Fruit fly (Drosophila melanogaster) whole organism, adult: ENCODE data around the gene trem.

ENCODE experiments used
- CG11617 ChIP-seq: fragments of 200-800 bp; sonication (Bioruptor generic); optimal IDR thresholded peaks from 2 replicates; lab custom pipeline; 2017; ENCODE audit warnings: mild to moderate bottlenecking, missing biosample characterization, missing genetic modification reagents, missing genetic modification characterization
- CG12768 ChIP-seq: fragments of 200-800 bp; sonication (Bioruptor generic); optimal IDR thresholded peaks from 2 replicates; lab custom pipeline; 2017; ENCODE audit warnings: missing biosample characterization, missing genetic modification characterization, mild to moderate bottlenecking, moderate library complexity, missing genetic modification reagents
- CG14711 ChIP-seq: fragments of 200-800 bp; sonication (Bioruptor generic); optimal IDR thresholded peaks from 2 replicates; lab custom pipeline; 2018; ENCODE audit warnings: missing biosample characterization, mild to moderate bottlenecking, missing genetic modification characterization, moderate library complexity
- CG1620 ChIP-seq: fragments of 200-800 bp; sonication (Bioruptor generic); optimal IDR thresholded peaks from 2 replicates; lab custom pipeline; 2016; ENCODE audit warnings: missing biosample characterization, missing genetic modification characterization
- Hr96 ChIP-seq: fragments of 200-800 bp; sonication (Bioruptor generic); optimal IDR thresholded peaks from 2 replicates; lab custom pipeline; 2016; ENCODE audit warnings: missing biosample characterization, missing genetic modification characterization
- bab1 ChIP-seq: fragments of 200-800 bp; sonication (Bioruptor generic); optimal IDR thresholded peaks from 3 replicates; lab custom pipeline; 2019; ENCODE audit warnings: missing biosample characterization, mild to moderate bottlenecking, missing genetic modification characterization, moderate library complexity
- cic ChIP-seq: fragments of 200-800 bp; sonication (Bioruptor generic); optimal IDR thresholded peaks from 2 replicates; lab custom pipeline; 2017; ENCODE audit warnings: missing biosample characterization, mild to moderate bottlenecking, missing genetic modification characterization, moderate library complexity
- ovo ChIP-seq: fragments of 200-800 bp; sonication (Bioruptor generic); optimal IDR thresholded peaks from 2 replicates; lab custom pipeline; 2016; ENCODE audit warnings: missing biosample characterization, missing genetic modification characterization
- pad ChIP-seq: fragments of 200-800 bp; sonication (Bioruptor generic); optimal IDR thresholded peaks from 3 replicates; lab custom pipeline; 2017; ENCODE audit warnings: missing biosample characterization, missing genetic modification characterization, mild to moderate bottlenecking, moderate library complexity, missing genetic modification reagents
- toe ChIP-seq: fragments of 200-800 bp; sonication (Bioruptor generic); optimal IDR thresholded peaks from 2 replicates; lab custom pipeline; 2016; ENCODE audit warnings: missing biosample characterization, missing genetic modification characterization

DNA sequence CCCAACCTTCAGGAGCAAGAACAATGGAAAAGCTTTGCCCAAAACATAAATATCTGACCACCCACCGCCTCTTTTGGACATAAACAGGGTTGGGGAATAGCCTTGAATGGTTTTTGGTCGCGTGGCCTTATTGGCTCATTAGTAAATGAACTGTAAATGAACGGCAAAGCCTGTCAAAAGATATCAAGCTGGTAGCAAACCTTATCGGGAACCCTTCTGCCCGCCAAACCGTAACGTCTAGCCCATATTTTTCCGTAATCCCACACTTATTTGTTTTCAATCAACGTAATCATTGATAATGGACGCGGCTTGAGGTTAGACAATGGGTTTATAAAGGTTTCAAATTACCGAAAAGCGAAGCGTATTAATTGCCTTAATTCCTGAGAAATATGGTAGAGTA, 45.7 kb downstream of the trem start:
- TF ChIP-seq toe (GFP tag; lab: Kevin White, UChicago) (no peak), CG11617 (GFP tag; lab: Kevin White, UChicago) (no peak), cic (GFP tag; lab: Kevin White, UChicago) (no peak), CG1620 (no peak), CG14711 (tag; lab: Kevin White, UChicago) (no peak), Hr96 (GFP tag; lab: Kevin White, UChicago) (no peak), ovo (no peak), pad (GFP tag; lab: Kevin White, UChicago) (no peak), bab1 (GFP tag; lab: Kevin White, UChicago) (no peak), CG12768 (GFP tag; lab: Kevin White, UChicago) (no peak)
